Fruit fly (Drosophila melanogaster): ENCODE measurements around the gene Gr98a.

Gene Gr98a

DNA sequence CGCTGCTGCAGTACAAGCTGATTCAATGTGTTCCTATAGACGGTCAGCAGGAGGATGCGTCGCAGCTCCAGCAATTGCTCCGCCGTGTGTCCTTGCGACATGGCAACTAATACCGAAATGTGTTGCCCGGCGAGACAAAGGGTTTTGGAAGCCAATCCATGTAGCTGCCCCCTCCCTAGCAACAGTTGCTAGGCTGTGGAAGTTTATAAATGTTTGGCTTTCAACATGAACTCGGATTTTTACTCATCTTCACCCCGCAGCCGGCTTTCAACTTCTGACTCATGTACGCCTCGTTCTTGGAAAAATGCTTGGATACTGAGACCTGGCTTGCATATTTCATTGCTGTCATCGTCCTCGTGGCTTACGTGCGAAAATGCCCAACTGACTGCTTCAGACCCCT, 29.4 kb downstream of the Gr98a start, which contains the start of gene CG13972:
TSS of gene CG13972 (minus strand) at position 101 of the 400 bp plus-strand sequence.
- TF ChIP-seq Ets65A (GFP tag) = peak; percentile 88
- no peak for TF ChIP-seq CG17361 (GFP tag; IDR thresholded peaks at IDR 0.05)

DNA sequence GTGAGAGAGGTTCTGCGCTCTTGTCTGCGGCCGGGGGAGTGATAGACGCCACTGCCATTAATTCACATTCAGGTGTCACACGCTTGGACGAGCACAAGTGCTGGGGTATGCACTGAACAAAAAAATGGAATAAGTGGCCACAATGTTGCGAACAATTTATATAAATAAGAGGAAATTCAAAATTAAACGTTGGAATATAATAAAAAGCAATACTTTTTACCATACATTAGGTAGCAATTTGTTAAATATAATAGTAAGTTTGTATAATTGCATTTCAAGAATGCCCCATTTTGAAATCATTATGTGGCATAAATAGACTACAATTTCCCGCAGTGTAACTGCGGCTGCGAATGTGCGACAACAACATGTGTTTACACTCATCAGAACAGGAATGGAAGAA, 32.2 kb downstream of the Gr98a start:
- TF ChIP-seq CG14965 (GFP tag; optimal IDR thresholded peaks at IDR 0.05; ENCODE audit: borderline replicate concordance) (no peak), h (optimal IDR thresholded peaks at IDR 0.05) (no peak), CG11723 (GFP tag; optimal IDR thresholded peaks at IDR 0.05) (no peak), tin (GFP tag; optimal IDR thresholded peaks at IDR 0.05) (no peak), ac (GFP tag; optimal IDR thresholded peaks at IDR 0.05) (no peak), CG17186 (GFP tag; optimal IDR thresholded peaks at IDR 0.05) (no peak), cwo (GFP tag; optimal IDR thresholded peaks at IDR 0.05) (no peak), ara (GFP tag; IDR thresholded peaks at IDR 0.05) (no peak), CG9727 (GFP tag; optimal IDR thresholded peaks at IDR 0.05) (peak; percentile 20), Ada2b (GFP tag; IDR thresholded peaks at IDR 0.05) (no peak), lbe (GFP tag; optimal IDR thresholded peaks at IDR 0.05) (no peak), Dip3 (GFP tag; optimal IDR thresholded peaks at IDR 0.05) (no peak), Poxn (GFP tag; IDR thresholded peaks at IDR 0.05) (no peak), CG31441 (GFP tag; IDR thresholded peaks at IDR 0.05) (0 out of 2 replicates have a peak, but pooled peaks have one; percentile 32), prd (optimal IDR thresholded peaks at IDR 0.05) (no peak), prd (GFP tag; IDR thresholded peaks at IDR 0.05) (no peak), NfI (GFP tag; optimal IDR thresholded peaks at IDR 0.05) (no peak), fru (optimal IDR thresholded peaks at IDR 0.05) (no peak), CHES-1-like (GFP tag; optimal IDR thresholded peaks at IDR 0.05) (no peak), cato (GFP tag; optimal IDR thresholded peaks at IDR 0.05; ENCODE audit: borderline replicate concordance) (no peak), CG1832 (GFP tag; optimal IDR thresholded peaks at IDR 0.05) (no peak), br (optimal IDR thresholded peaks at IDR 0.05) (no peak), CG3281 (GFP tag; optimal IDR thresholded peaks at IDR 0.05) (peak; percentile 4), CG15601 (tag; optimal IDR thresholded peaks at IDR 0.05) (no peak), gem (tag; optimal IDR thresholded peaks at IDR 0.05) (peak; percentile 23), Hr39 (optimal IDR thresholded peaks at IDR 0.05) (no peak), MESR4 (GFP tag; optimal IDR thresholded peaks at IDR 0.05) (no peak), D (optimal IDR thresholded peaks at IDR 0.05) (no peak), D (GFP tag; optimal IDR thresholded peaks at IDR 0.05) (no peak), grau (tag; optimal IDR thresholded peaks at IDR 0.05) (no peak), NFAT (GFP tag; IDR thresholded peaks at IDR 0.05) (no peak), sd (tag; optimal IDR thresholded peaks at IDR 0.05) (no peak), CG10431 (GFP tag; optimal IDR thresholded peaks at IDR 0.05) (no peak), CG7372 (GFP tag; IDR thresholded peaks at IDR 0.05) (no peak), Six4 (GFP tag; optimal IDR thresholded peaks at IDR 0.05) (no peak), Hsf (GFP tag; optimal IDR thresholded peaks at IDR 0.05) (no peak), CG3995 (GFP tag; optimal IDR thresholded peaks at IDR 0.05) (no peak), lmd (GFP tag; IDR thresholded peaks at IDR 0.05) (peak; percentile 41), Aef1 (GFP tag; IDR thresholded peaks at IDR 0.05) (no peak), tap (tag; optimal IDR thresholded peaks at IDR 0.05) (no peak), CG34376 (GFP tag; optimal IDR thresholded peaks at IDR 0.05) (no peak), Doc3 (GFP tag; IDR thresholded peaks at IDR 0.05; ENCODE audit: partially characterized antibody) (no peak), wor (GFP tag; IDR thresholded peaks at IDR 0.05) (no peak), Elba2 (GFP tag; optimal IDR thresholded peaks at IDR 0.05) (no peak), vnd (GFP tag; IDR thresholded peaks at IDR 0.05; ENCODE audit: partially characterized antibody) (no peak), Sox100B (GFP tag; optimal IDR thresholded peaks at IDR 0.05) (no peak), Hmx (GFP tag; optimal IDR thresholded peaks at IDR 0.05) (no peak), CG17568 (GFP tag; optimal IDR thresholded peaks at IDR 0.05) (no peak), CkIIα-i1 (GFP tag; IDR thresholded peaks at IDR 0.05) (no peak), org-1 (GFP tag; optimal IDR thresholded peaks at IDR 0.05) (no peak)

Measured in whole organism, embryonic.